Fruit fly (Drosophila melanogaster) S2 (cell line): ENCODE measurements around the gene CG18766.

Experiments used
- CG8478 ChIP-seq: fragments of >200 bp; optimal IDR thresholded peaks from 2 replicates; lab custom pipeline; 2018
- CTCF ChIP-seq, 2 experiments: fragments of >200 bp; optimal IDR thresholded peaks; 2 replicates each; lab custom pipeline; 2018

DNA sequence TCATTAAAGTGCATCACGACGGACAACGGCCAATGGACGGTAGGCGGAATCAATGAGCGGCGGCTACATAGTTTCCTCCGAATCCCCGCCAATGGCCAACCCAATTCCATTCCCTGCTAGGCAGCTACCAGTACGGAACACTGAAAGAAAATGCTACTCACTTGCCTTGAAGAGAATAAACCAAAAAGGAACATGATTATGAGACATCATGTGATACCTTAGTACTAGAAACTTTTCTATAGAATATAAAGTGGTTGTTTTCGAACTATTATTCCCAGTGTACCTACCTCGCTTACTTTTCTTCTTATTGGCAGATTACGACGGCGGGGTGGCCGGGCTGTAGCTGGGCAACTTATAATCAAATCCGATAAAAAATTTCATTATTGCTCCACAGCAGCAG, 20.3 kb downstream of the CG18766 start:
- no peak for TF ChIP-seq CG8478
- TF ChIP-seq CTCF (optimal IDR thresholded peaks at IDR 0.05; lab: Kevin White, UChicago) = no peak
